Fruit fly (Drosophila melanogaster): ENCODE results near the gene CG34447.

CG34447 gene

dm6 chr2L:2419913-2420312 is at the start of gene CG34447:
TSS of gene CG34447 (minus strand) at chr2L:2420013.
- TF ChIP-seq ttk (optimal IDR thresholded peaks at IDR 0.05) = no peak
- no peak for TF ChIP-seq Myc (optimal IDR thresholded peaks at IDR 0.05)
- no peak for TF ChIP-seq Sin3A (optimal IDR thresholded peaks at IDR 0.05)
- TF ChIP-seq insv (optimal IDR thresholded peaks at IDR 0.05) = no peak
- no peak for TF ChIP-seq h (optimal IDR thresholded peaks at IDR 0.05)
- no peak for TF ChIP-seq psq (optimal IDR thresholded peaks at IDR 0.05)

- TF ChIP-seq psq (optimal IDR thresholded peaks at IDR 0.05) = no peak
- no peak for TF ChIP-seq h (optimal IDR thresholded peaks at IDR 0.05)
- no peak for TF ChIP-seq Myc (optimal IDR thresholded peaks at IDR 0.05)
- TF ChIP-seq insv (optimal IDR thresholded peaks at IDR 0.05) = no peak
- TF ChIP-seq Sin3A (optimal IDR thresholded peaks at IDR 0.05) = no peak
- TF ChIP-seq ttk (optimal IDR thresholded peaks at IDR 0.05) = no peak
These were observed 48.0 kb upstream of the CG34447 start for dm6 chr2L:2467722-2468372.

- TF ChIP-seq psq (optimal IDR thresholded peaks at IDR 0.05) = no peak
- no peak for TF ChIP-seq Sin3A (optimal IDR thresholded peaks at IDR 0.05)
- no peak for TF ChIP-seq h (optimal IDR thresholded peaks at IDR 0.05)
- TF ChIP-seq Myc (optimal IDR thresholded peaks at IDR 0.05) = no peak
- TF ChIP-seq ttk (optimal IDR thresholded peaks at IDR 0.05) = no peak
- TF ChIP-seq insv (optimal IDR thresholded peaks at IDR 0.05) = no peak
These were observed 46.5 kb upstream of the CG34447 start for dm6 chr2L:2466360-2466759.

- TF ChIP-seq ttk (optimal IDR thresholded peaks at IDR 0.05) = no peak
- no peak for TF ChIP-seq psq (optimal IDR thresholded peaks at IDR 0.05)
- no peak for TF ChIP-seq Myc (optimal IDR thresholded peaks at IDR 0.05)
- no peak for TF ChIP-seq Sin3A (optimal IDR thresholded peaks at IDR 0.05)
- no peak for TF ChIP-seq insv (optimal IDR thresholded peaks at IDR 0.05)
- no peak for TF ChIP-seq h (optimal IDR thresholded peaks at IDR 0.05)
These were observed 42.6 kb upstream of the CG34447 start for dm6 chr2L:2462306-2462844.

- TF ChIP-seq Sin3A (optimal IDR thresholded peaks at IDR 0.05) (no peak), insv (optimal IDR thresholded peaks at IDR 0.05) (no peak), Myc (optimal IDR thresholded peaks at IDR 0.05) (no peak), psq (optimal IDR thresholded peaks at IDR 0.05) (no peak), ttk (optimal IDR thresholded peaks at IDR 0.05) (no peak), h (optimal IDR thresholded peaks at IDR 0.05) (no peak)
These were observed 41.6 kb upstream of the CG34447 start for dm6 chr2L:2461322-2461999.

dm6 chr2L:2459238-2459637 is 39.4 kb upstream of the CG34447 start:
- TF ChIP-seq h (optimal IDR thresholded peaks at IDR 0.05) (no peak), psq (optimal IDR thresholded peaks at IDR 0.05) (no peak), Sin3A (optimal IDR thresholded peaks at IDR 0.05) (no peak), ttk (optimal IDR thresholded peaks at IDR 0.05) (no peak), insv (optimal IDR thresholded peaks at IDR 0.05) (no peak), Myc (optimal IDR thresholded peaks at IDR 0.05) (no peak)

dm6 chr2L:2456516-2457392 is 36.9 kb upstream of the CG34447 start:
- TF ChIP-seq Myc (optimal IDR thresholded peaks at IDR 0.05) (no peak), Sin3A (optimal IDR thresholded peaks at IDR 0.05) (no peak), ttk (optimal IDR thresholded peaks at IDR 0.05) (no peak), insv (optimal IDR thresholded peaks at IDR 0.05) (no peak), h (optimal IDR thresholded peaks at IDR 0.05) (no peak), psq (optimal IDR thresholded peaks at IDR 0.05) (no peak)

- TF ChIP-seq ttk (optimal IDR thresholded peaks at IDR 0.05) = no peak
- TF ChIP-seq insv (optimal IDR thresholded peaks at IDR 0.05) = no peak
- TF ChIP-seq h (optimal IDR thresholded peaks at IDR 0.05) = no peak
- no peak for TF ChIP-seq Myc (optimal IDR thresholded peaks at IDR 0.05)
- TF ChIP-seq psq (optimal IDR thresholded peaks at IDR 0.05) = no peak
- no peak for TF ChIP-seq Sin3A (optimal IDR thresholded peaks at IDR 0.05)
These were observed 34.8 kb upstream of the CG34447 start for dm6 chr2L:2454644-2455043.

- TF ChIP-seq Myc (optimal IDR thresholded peaks at IDR 0.05) (no peak), ttk (optimal IDR thresholded peaks at IDR 0.05) (no peak), psq (optimal IDR thresholded peaks at IDR 0.05) (no peak), Sin3A (optimal IDR thresholded peaks at IDR 0.05) (no peak), h (optimal IDR thresholded peaks at IDR 0.05) (no peak), insv (optimal IDR thresholded peaks at IDR 0.05) (no peak)
These were observed 34.0 kb upstream of the CG34447 start for dm6 chr2L:2453818-2454217.

dm6 chr2L:2450723-2451379 is 31.0 kb upstream of the CG34447 start:
- TF ChIP-seq psq (optimal IDR thresholded peaks at IDR 0.05) = no peak
- no peak for TF ChIP-seq insv (optimal IDR thresholded peaks at IDR 0.05)
- TF ChIP-seq Sin3A (optimal IDR thresholded peaks at IDR 0.05) = no peak
- TF ChIP-seq Myc (optimal IDR thresholded peaks at IDR 0.05) = no peak
- TF ChIP-seq h (optimal IDR thresholded peaks at IDR 0.05) = no peak
- TF ChIP-seq ttk (optimal IDR thresholded peaks at IDR 0.05) = no peak

dm6 chr2L:2449665-2450064 is 29.9 kb upstream of the CG34447 start:
- no peak for TF ChIP-seq ttk (optimal IDR thresholded peaks at IDR 0.05)
- no peak for TF ChIP-seq Sin3A (optimal IDR thresholded peaks at IDR 0.05)
- no peak for TF ChIP-seq insv (optimal IDR thresholded peaks at IDR 0.05)
- no peak for TF ChIP-seq Myc (optimal IDR thresholded peaks at IDR 0.05)
- no peak for TF ChIP-seq h (optimal IDR thresholded peaks at IDR 0.05)
- no peak for TF ChIP-seq psq (optimal IDR thresholded peaks at IDR 0.05)

Measured in Kc167 (cell line).